Worm (Caenorhabditis elegans) whole organism, L1 larva: Measurements from ENCODE around the gene F46F5.7.

ENCODE experiments used
- C16A3.4 ChIP-seq: fragments of 150-350 bp; optimal IDR thresholded peaks from 2 replicates; lab custom pipeline; 2014; ENCODE audit warnings: missing biosample characterization, missing genetic modification characterization
- C34B4.2 ChIP-seq: sonication (generic microtip); optimal IDR thresholded peaks from 2 replicates; lab custom pipeline; 2017; ENCODE audit warnings: mild to moderate bottlenecking, missing genetic modification characterization, missing compliant biosample characterization
- F16B12.6 ChIP-seq: fragments of 150-350 bp; optimal IDR thresholded peaks from 2 replicates; lab custom pipeline; 2014; ENCODE audit warnings: missing biosample characterization, missing genetic modification characterization
- aly-2 ChIP-seq: fragments of 150-350 bp; optimal IDR thresholded peaks from 2 replicates; lab custom pipeline; 2014; ENCODE audit warnings: missing biosample characterization, missing genetic modification characterization
- ceh-90 ChIP-seq: sonication (generic microtip); optimal IDR thresholded peaks from 2 replicates; lab custom pipeline; 2016; ENCODE audit warnings: missing genetic modification characterization, missing compliant biosample characterization
- ces-1 ChIP-seq: fragments of 150-350 bp; optimal IDR thresholded peaks from 2 replicates; lab custom pipeline; 2014; ENCODE audit warnings: missing biosample characterization, missing genetic modification reagents, missing genetic modification characterization
- dpl-1 ChIP-seq, 3 experiments: fragments of 150-350 bp in 2 of 3; sonication (generic microtip) in 1 of 3; optimal IDR thresholded peaks; 2 replicates each; lab custom pipeline; 2014 to 2017; ENCODE audit warnings: missing biosample characterization in 3 of 3, missing genetic modification characterization in 3 of 3, missing genetic modification reagents in 3 of 3
- egl-13 ChIP-seq: sonication (generic microtip); optimal IDR thresholded peaks from 2 replicates; lab custom pipeline; 2016; ENCODE audit warnings: missing genotype, missing genetic modification reagents, missing genetic modification characterization, missing compliant biosample characterization
- elt-3 ChIP-seq, 6 experiments: fragments of 150-350 bp in 1 of 6; sonication (generic microtip); optimal IDR thresholded peaks; 2 replicates each; lab custom pipeline; 2017 to 2018; ENCODE audit warnings: missing biosample characterization in 6 of 6, missing genetic modification characterization in 6 of 6, inconsistent platforms in 1 of 6
- fkh-4 ChIP-seq: sonication (generic microtip); optimal IDR thresholded peaks from 2 replicates; lab custom pipeline; 2016; ENCODE audit warnings: missing compliant biosample characterization, missing genetic modification characterization, borderline replicate concordance
- fkh-8 ChIP-seq: sonication (generic microtip); optimal IDR thresholded peaks from 2 replicates; lab custom pipeline; 2016; ENCODE audit warnings: mild to moderate bottlenecking, missing genetic modification characterization, missing compliant biosample characterization
- grh-1 ChIP-seq: fragments of 200-800 bp; sonication (Bioruptor generic); IDR thresholded peaks from 2 replicates; pipeline ENCODE4 v1.3.6; 2022; ENCODE audit warnings: missing genetic modification reagents, missing genetic modification characterization, missing compliant biosample characterization
- hlh-17 ChIP-seq: fragments of 200-800 bp; sonication (Bioruptor generic); optimal IDR thresholded peaks from 2 replicates; lab custom pipeline; 2018; ENCODE audit warnings: missing genetic modification characterization, mild to moderate bottlenecking, missing compliant biosample characterization, moderate library complexity, borderline replicate concordance
- hlh-4 ChIP-seq: sonication (generic microtip); optimal IDR thresholded peaks from 2 replicates; lab custom pipeline; 2016; ENCODE audit warnings: mild to moderate bottlenecking, missing genetic modification characterization, missing compliant biosample characterization
- hpl-2 ChIP-seq: fragments of 150-350 bp; optimal IDR thresholded peaks from 2 replicates; lab custom pipeline; 2014; ENCODE audit warnings: missing biosample characterization, missing genetic modification reagents, missing genetic modification characterization
- lin-15B ChIP-seq: fragments of 150-350 bp; sonication (generic microtip); optimal IDR thresholded peaks from 3 replicates; lab custom pipeline; 2014; ENCODE audit warnings: missing biosample characterization, missing genetic modification characterization
- lin-35 ChIP-seq, 2 experiments: fragments of 150-350 bp; optimal IDR thresholded peaks; 2 replicates each; lab custom pipeline; 2014; ENCODE audit warnings: missing biosample characterization in 2 of 2, missing genetic modification characterization in 2 of 2, missing genetic modification reagents in 2 of 2
- lir-3 ChIP-seq: sonication (generic microtip); optimal IDR thresholded peaks from 2 replicates; lab custom pipeline; 2016; ENCODE audit warnings: mild to moderate bottlenecking, missing genetic modification characterization, moderate library complexity, missing compliant biosample characterization; ENCODE audit not compliant: poor library complexity
- nhr-12 ChIP-seq: sonication (generic microtip); optimal IDR thresholded peaks from 2 replicates; lab custom pipeline; 2017; ENCODE audit warnings: missing biosample characterization, missing genetic modification characterization
- nhr-19 ChIP-seq: fragments of 200-800 bp; sonication (Bioruptor generic); conservative IDR thresholded peaks from 2 replicates; pipeline ENCODE4 v1.3.6; 2022; ENCODE audit warnings: missing genetic modification characterization, missing compliant biosample characterization
- nhr-237 ChIP-seq: fragments of 150-350 bp; optimal IDR thresholded peaks from 2 replicates; lab custom pipeline; 2014; ENCODE audit warnings: missing biosample characterization, missing genetic modification characterization
- nhr-71 ChIP-seq: sonication (generic microtip); optimal IDR thresholded peaks from 2 replicates; lab custom pipeline; 2016; ENCODE audit warnings: mild to moderate bottlenecking, missing genetic modification characterization, moderate library complexity, missing compliant biosample characterization
- nhr-90 ChIP-seq: sonication (generic microtip); optimal IDR thresholded peaks from 2 replicates; lab custom pipeline; 2016; ENCODE audit warnings: mild to moderate bottlenecking, missing genetic modification characterization, missing compliant biosample characterization; ENCODE audit not compliant: poor library complexity
- pag-3 ChIP-seq: sonication (generic microtip); optimal IDR thresholded peaks from 2 replicates; lab custom pipeline; 2017; ENCODE audit warnings: missing genetic modification characterization, mild to moderate bottlenecking, missing compliant biosample characterization, antibody characterized with exemption, borderline replicate concordance; ENCODE audit not compliant: insufficient read depth
- rnt-1 ChIP-seq: sonication (generic microtip); optimal IDR thresholded peaks from 2 replicates; lab custom pipeline; 2016; ENCODE audit warnings: mild to moderate bottlenecking, missing genetic modification characterization, moderate library complexity, missing compliant biosample characterization
- snpc-4 ChIP-seq: fragments of 150-350 bp; optimal IDR thresholded peaks from 2 replicates; lab custom pipeline; 2014; ENCODE audit warnings: missing biosample characterization, missing genetic modification characterization
- snu-23 ChIP-seq: sonication (generic microtip); optimal IDR thresholded peaks from 2 replicates; lab custom pipeline; 2016; ENCODE audit warnings: missing genetic modification characterization, missing compliant biosample characterization
- sox-4 ChIP-seq: sonication (generic microtip); optimal IDR thresholded peaks from 2 replicates; lab custom pipeline; 2016; ENCODE audit warnings: missing genetic modification characterization, missing compliant biosample characterization
- sup-37 ChIP-seq: fragments of 200-800 bp; sonication (Bioruptor generic); optimal IDR thresholded peaks from 2 replicates; lab custom pipeline; 2018; ENCODE audit warnings: mild to moderate bottlenecking, missing genetic modification characterization, missing compliant biosample characterization
- swsn-7 ChIP-seq: sonication (generic microtip); optimal IDR thresholded peaks from 2 replicates; lab custom pipeline; 2016; ENCODE audit warnings: missing genetic modification characterization, missing compliant biosample characterization
- tbx-2 ChIP-seq: sonication (generic microtip); optimal IDR thresholded peaks from 2 replicates; lab custom pipeline; 2016; ENCODE audit warnings: missing genetic modification characterization, missing compliant biosample characterization
- unc-86 ChIP-seq: sonication (generic microtip); optimal IDR thresholded peaks from 2 replicates; lab custom pipeline; 2016; ENCODE audit warnings: missing genetic modification characterization, missing compliant biosample characterization
- vab-15 ChIP-seq: sonication (generic microtip); optimal IDR thresholded peaks from 2 replicates; lab custom pipeline; 2017; ENCODE audit warnings: missing genotype, mild to moderate bottlenecking, missing genetic modification characterization, missing compliant biosample characterization
- xbp-1 ChIP-seq: sonication (generic microtip); optimal IDR thresholded peaks from 2 replicates; lab custom pipeline; 2016; ENCODE audit warnings: missing genetic modification characterization, missing compliant biosample characterization
- zag-1 ChIP-seq: fragments of 150-350 bp; optimal IDR thresholded peaks from 2 replicates; lab custom pipeline; 2014; ENCODE audit warnings: missing biosample characterization, missing genetic modification characterization
- zip-4 ChIP-seq: fragments of 200-800 bp; sonication (Bioruptor generic); optimal IDR thresholded peaks from 2 replicates; lab custom pipeline; 2018; ENCODE audit warnings: mild to moderate bottlenecking, missing genetic modification characterization, moderate library complexity, missing compliant biosample characterization

Gene F46F5.7

ce11 chrII:797445-797844, 23.0 kb downstream of the F46F5.7 start:
- TF ChIP-seq nhr-71 (tag; lab: Kevin White, UChicago) (no peak), lin-35 (GFP tag; optimal IDR thresholded peaks at IDR 0.05; lab: Kevin White, UChicago) (no peak), zag-1 (tag; lab: Kevin White, UChicago) (no peak), snpc-4 (no peak), lin-15B (tag; lab: Kevin White, UChicago) (no peak), sup-37 (GFP tag; lab: Kevin White, UChicago) (no peak), dpl-1 (GFP tag; optimal IDR thresholded peaks at IDR 0.05; lab: Kevin White, UChicago) (no peak), hlh-17 (no peak), C16A3.4 (tag; lab: Kevin White, UChicago) (no peak), xbp-1 (no peak), sox-4 (tag; lab: Kevin White, UChicago) (no peak), ceh-90 (tag; lab: Kevin White, UChicago) (no peak), lir-3 (tag; lab: Kevin White, UChicago) (no peak), hpl-2 (GFP tag; lab: Kevin White, UChicago) (no peak), pag-3 (no peak), nhr-90 (tag; lab: Kevin White, UChicago) (no peak)

- TF ChIP-seq nhr-237 (tag; lab: Kevin White, UChicago) (no peak), egl-13 (tag; lab: Kevin White, UChicago) (no peak), nhr-71 (tag; lab: Kevin White, UChicago) (no peak), fkh-4 (no peak), C34B4.2 (tag; lab: Kevin White, UChicago) (no peak), snu-23 (no peak)
Observed at ce11 chrII:796916-797315, 23.5 kb downstream of the F46F5.7 start.

ce11 chrII:791828-792227, 28.6 kb downstream of the F46F5.7 start, which contains the start of gene F46F5.1:
Gene F46F5.1 (minus strand): TSS chrII:791928.
- TF ChIP-seq tbx-2 (tag; lab: Kevin White, UChicago): no peak
- no peak for TF ChIP-seq F16B12.6 (tag; lab: Kevin White, UChicago)
- no peak for TF ChIP-seq grh-1 (GFP tag; lab: Robert Waterston, UW)
- TF ChIP-seq vab-15 (tag; lab: Kevin White, UChicago): no peak
- no peak for TF ChIP-seq elt-3 (tag; optimal IDR thresholded peaks at IDR 0.05; lab: Kevin White, UChicago)
- TF ChIP-seq aly-2: no peak
- TF ChIP-seq nhr-19: no peak

ce11 chrII:788139-788538, 32.3 kb downstream of the F46F5.7 start, which contains the start of gene F46F5.15:
Gene F46F5.15 (plus strand): TSS chrII:788439.
- TF ChIP-seq zip-4 (GFP tag; lab: Kevin White, UChicago): no peak
- no peak for TF ChIP-seq ces-1 (GFP tag; lab: Kevin White, UChicago)
- no peak for TF ChIP-seq nhr-12 (tag; lab: Kevin White, UChicago)
- TF ChIP-seq zag-1 (tag; lab: Kevin White, UChicago): no peak
- no peak for TF ChIP-seq swsn-7 (tag; lab: Kevin White, UChicago)

DNA sequence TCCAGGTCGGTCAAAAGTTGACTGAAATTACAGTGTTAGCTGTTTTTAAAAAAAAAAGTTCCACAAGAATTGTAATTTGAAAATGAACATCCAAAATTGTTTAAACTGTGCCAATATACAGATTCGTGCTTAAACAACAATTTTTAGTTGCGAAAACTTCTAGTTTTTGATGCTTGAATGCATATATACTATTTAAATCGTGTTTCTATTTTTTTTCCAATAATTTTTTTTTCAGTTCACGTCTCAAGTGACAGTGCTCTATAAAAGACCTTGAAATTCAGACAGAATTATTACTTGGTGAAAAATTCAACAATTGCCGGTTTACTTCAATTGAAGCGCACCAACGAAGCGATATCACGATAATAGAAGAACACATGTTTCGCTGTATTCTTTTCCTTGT, 33.5 kb downstream of the F46F5.7 start, which contains the start of gene F46F5.16:
Gene F46F5.16, plus strand, starts transcription at position 301 of the 400 bp plus-strand sequence.
- TF ChIP-seq pag-3: no peak
- TF ChIP-seq hlh-4 (tag; lab: Kevin White, UChicago): no peak
- TF ChIP-seq unc-86: no peak
- no peak for TF ChIP-seq fkh-8 (tag; lab: Kevin White, UChicago)
- no peak for TF ChIP-seq dpl-1 (GFP tag; optimal IDR thresholded peaks at IDR 0.05; lab: Kevin White, UChicago)
- TF ChIP-seq sup-37 (GFP tag; lab: Kevin White, UChicago): no peak
- no peak for TF ChIP-seq rnt-1 (tag; lab: Kevin White, UChicago)
- no peak for TF ChIP-seq F16B12.6 (tag; lab: Kevin White, UChicago)
